Worm (Caenorhabditis elegans) whole organism, L4/young adult: ENCODE results near the gene F49C12.11.
A peak's percentile ranks its signal among the peaks of the same experiment; 100 is the strongest.

Experiments used
- W03F9.2 ChIP-seq: fragments of 150-350 bp; optimal IDR thresholded peaks from 2 replicates; lab custom pipeline; 2014; ENCODE audit warnings: missing biosample characterization, missing genetic modification characterization
- dao-5 ChIP-seq: sonication (generic microtip); optimal IDR thresholded peaks from 2 replicates; lab custom pipeline; 2016; ENCODE audit warnings: missing genotype, missing genetic modification characterization, moderate library complexity, missing compliant biosample characterization
- him-1 ChIP-seq: sonication (generic microtip); optimal IDR thresholded peaks from 2 replicates; lab custom pipeline; 2016; ENCODE audit warnings: missing genotype, missing genetic modification reagents, missing genetic modification characterization, missing compliant biosample characterization

F49C12.11 gene

DNA sequence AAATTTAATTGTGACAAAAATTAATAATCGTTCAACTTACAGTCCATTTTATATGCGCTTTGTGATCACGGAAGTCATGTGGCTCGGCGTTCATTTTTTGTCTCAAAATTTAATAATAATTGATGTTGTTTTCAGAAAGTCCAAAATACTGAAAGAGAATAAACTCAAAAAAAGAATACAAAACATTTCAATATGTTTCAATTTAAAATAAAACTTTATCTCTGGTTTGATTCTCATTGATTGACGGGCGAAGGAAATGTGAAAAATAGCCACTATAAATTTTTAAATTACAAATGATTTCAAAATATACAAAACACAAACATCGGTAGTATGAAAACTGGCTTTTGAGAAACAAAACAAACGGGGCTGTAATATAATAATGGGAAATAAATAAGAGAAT lies 20.0 kb downstream of the F49C12.11 start, which contains the start of gene T20D3.6:
Gene T20D3.6, minus strand, starts transcription at position 101 of the 400 bp plus-strand sequence.
- TF ChIP-seq him-1 (tag; lab: Kevin White, UChicago): no peak
- TF ChIP-seq dao-5 (tag; lab: Kevin White, UChicago): no peak
- TF ChIP-seq W03F9.2 (tag; lab: Kevin White, UChicago): no peak

DNA sequence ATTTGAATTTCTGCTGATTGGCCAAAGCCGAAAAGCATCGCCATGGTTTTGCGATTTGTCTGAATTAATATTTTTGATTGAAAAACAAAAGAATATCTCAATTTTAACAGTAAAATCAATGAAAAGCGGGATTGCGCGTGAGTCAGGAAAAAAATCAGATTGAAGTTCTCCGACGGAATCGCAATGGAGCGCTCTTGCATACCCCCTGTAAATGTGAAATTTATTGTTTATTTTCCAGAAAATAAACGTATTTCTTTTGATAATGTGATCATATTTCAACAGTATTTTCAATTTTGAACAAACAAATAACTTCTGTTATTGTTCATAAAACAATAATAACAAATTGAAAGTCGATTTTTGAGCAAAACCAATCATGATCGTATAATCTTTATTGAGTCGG lies 22.4 kb downstream of the F49C12.11 start, which contains the start of gene vps-26:
Gene vps-26, minus strand, starts transcription at position 200 of the 400 bp plus-strand sequence.
- TF ChIP-seq him-1 (tag; lab: Kevin White, UChicago) (no peak), dao-5 (tag; lab: Kevin White, UChicago) (no peak), W03F9.2 (tag; lab: Kevin White, UChicago) (peak; percentile 22)

DNA sequence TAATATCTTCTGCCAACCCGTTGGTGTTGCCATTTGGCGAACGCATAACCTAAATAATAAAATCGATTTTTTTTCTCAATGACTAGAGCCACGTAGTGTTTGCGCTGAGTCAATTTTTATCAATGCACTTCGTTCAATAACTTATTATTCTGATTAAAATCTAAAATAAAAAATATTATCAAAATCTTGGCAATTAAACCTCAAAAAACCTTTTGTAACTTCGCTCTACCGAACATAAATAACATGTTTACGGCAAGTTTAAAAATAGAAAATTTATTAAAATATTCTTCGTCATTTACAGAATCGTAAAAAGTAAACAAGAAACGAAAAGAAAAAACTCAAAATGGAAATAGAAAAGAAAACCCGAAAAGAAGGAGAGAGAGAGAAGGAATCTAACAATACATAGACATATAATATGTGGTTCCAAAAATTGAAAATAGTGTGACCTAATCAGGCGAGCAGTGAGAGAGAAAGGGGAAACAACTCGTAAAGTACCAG lies 24.0 kb downstream of the F49C12.11 start, which contains the start of gene pigc-1:
Gene pigc-1, minus strand, starts transcription at position 51 of the 498 bp plus-strand sequence.
- TF ChIP-seq W03F9.2 (tag; lab: Kevin White, UChicago) (peak; percentile 1), him-1 (tag; lab: Kevin White, UChicago) (no peak), dao-5 (tag; lab: Kevin White, UChicago) (no peak)

DNA sequence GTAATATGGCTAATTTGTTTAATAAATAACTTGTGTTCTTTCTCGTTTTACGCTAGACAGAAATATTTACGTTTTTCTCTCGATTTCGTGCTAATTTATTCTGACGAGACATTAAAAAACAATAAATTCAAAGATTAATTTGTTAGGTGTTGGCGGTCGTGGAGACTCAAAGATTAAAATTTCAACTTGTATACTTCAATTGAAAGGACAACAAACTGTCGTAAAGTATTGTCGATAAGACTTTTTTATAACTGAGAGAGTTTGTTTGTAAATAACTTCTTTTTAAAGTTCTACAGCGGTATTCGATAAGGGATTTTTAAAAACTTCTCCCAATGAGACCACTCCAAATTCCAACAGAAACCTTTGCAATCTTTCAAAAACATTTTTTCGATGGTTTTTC lies 34.5 kb downstream of the F49C12.11 start:
- TF ChIP-seq him-1 (tag; lab: Kevin White, UChicago) (no peak), dao-5 (tag; lab: Kevin White, UChicago) (no peak), W03F9.2 (tag; lab: Kevin White, UChicago) (no peak)

DNA sequence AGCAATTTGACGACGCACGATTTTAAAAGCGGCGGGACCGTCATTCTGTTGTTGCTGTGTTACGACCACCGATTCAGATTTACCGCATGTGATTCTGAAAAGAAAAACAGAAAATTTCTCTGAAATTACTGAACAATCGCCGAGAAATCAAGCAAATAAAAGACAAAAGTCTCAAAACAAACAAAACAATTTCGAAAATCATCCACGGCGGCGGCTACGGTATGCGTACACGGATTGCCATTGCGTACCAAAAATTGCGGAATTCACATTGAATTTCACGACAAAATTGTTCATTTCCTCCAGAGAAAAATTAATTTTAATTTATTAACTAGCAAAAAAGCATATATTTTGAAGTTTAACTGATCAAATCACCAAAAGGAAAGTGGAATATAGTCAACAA lies 47.2 kb downstream of the F49C12.11 start, which contains the start of gene pezo-1:
Gene pezo-1, minus strand, starts transcription at position 101 of the 400 bp plus-strand sequence.
- TF ChIP-seq him-1 (tag; lab: Kevin White, UChicago) (no peak), W03F9.2 (tag; lab: Kevin White, UChicago) (no peak), dao-5 (tag; lab: Kevin White, UChicago) (no peak)

DNA sequence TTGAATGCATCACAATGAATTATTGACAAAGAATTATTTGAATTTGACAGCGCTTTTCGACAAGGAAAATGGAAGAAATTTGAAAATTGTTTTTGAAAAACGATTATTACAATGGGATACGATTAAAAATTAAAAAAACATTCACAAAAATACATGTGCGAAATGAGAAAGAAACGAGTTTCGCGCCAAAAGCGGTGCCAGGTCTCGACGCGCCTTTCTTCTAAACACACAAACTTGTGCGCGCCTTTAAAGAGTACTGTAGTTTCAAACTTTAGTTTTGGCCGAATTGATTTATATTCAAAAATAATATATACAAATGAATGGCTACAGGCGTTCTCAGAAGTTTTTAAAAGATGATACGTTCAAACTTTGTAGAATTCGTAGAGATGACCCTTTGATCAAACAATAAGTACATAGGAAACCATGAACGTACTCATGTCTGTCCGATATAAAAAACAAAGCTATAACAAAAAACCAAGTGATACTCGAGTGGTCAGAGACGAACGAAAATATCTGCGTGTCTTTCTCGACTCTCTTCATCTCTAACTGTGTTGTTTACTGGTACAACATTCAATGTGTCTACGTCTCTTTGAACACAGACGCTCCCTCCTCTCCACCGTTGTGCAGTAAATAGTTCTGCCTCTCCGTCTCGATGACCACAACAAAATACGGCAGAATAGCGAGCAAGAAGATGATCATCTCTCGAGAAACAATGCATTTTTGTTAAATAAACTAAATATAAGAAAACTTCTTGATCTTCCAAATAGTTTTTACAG lies 48.9 kb downstream of the F49C12.11 start:
- TF ChIP-seq him-1 (tag; lab: Kevin White, UChicago) (no peak), W03F9.2 (tag; lab: Kevin White, UChicago) (peak; percentile 43)
